Fruit fly (Drosophila melanogaster) whole organism, adult: Measurements from ENCODE around the gene DAAM.

Experiments used
- CG11617 ChIP-seq: fragments of 200-800 bp; sonication (Bioruptor generic); optimal IDR thresholded peaks from 2 replicates; lab custom pipeline; 2017; ENCODE audit warnings: mild to moderate bottlenecking, missing biosample characterization, missing genetic modification reagents, missing genetic modification characterization
- CG12768 ChIP-seq: fragments of 200-800 bp; sonication (Bioruptor generic); optimal IDR thresholded peaks from 2 replicates; lab custom pipeline; 2017; ENCODE audit warnings: missing biosample characterization, missing genetic modification characterization, mild to moderate bottlenecking, moderate library complexity, missing genetic modification reagents
- CG1620 ChIP-seq: fragments of 200-800 bp; sonication (Bioruptor generic); optimal IDR thresholded peaks from 2 replicates; lab custom pipeline; 2016; ENCODE audit warnings: missing biosample characterization, missing genetic modification characterization
- CG5204 ChIP-seq: fragments of 200-800 bp; sonication (Bioruptor generic); optimal IDR thresholded peaks from 2 replicates; lab custom pipeline; 2016; ENCODE audit warnings: missing biosample characterization, missing genetic modification characterization
- CG7045 ChIP-seq: fragments of 200-800 bp; sonication (Bioruptor generic); optimal IDR thresholded peaks from 2 replicates; lab custom pipeline; 2017; ENCODE audit warnings: missing biosample characterization, mild to moderate bottlenecking, missing genetic modification characterization
- Mnt ChIP-seq: fragments of 200-800 bp; sonication (Bioruptor generic); optimal IDR thresholded peaks from 2 replicates; lab custom pipeline; 2016; ENCODE audit warnings: missing biosample characterization, mild to moderate bottlenecking, missing genetic modification characterization
- cnc ChIP-seq, 2 experiments: fragments of >200 bp; optimal IDR thresholded peaks; 2 replicates each; lab custom pipeline; 2017
- kay ChIP-seq: fragments of 200-800 bp; sonication (Bioruptor generic); peaks from one replicate; lab custom pipeline; 2016; ENCODE audit warnings: missing biosample characterization, missing genetic modification characterization, borderline replicate concordance

- TF ChIP-seq CG11617 (GFP tag; lab: Kevin White, UChicago) (no peak), CG1620 (GFP tag; lab: Kevin White, UChicago) (no peak), CG7045 (GFP tag; lab: Kevin White, UChicago) (no peak), Mnt (GFP tag; lab: Kevin White, UChicago) (no peak), cnc (optimal IDR thresholded peaks at IDR 0.05; lab: Kevin White, UChicago) (no peak), kay (no peak), CG5204 (GFP tag; lab: Kevin White, UChicago) (no peak), CG12768 (GFP tag; lab: Kevin White, UChicago) (no peak)
These were observed 498 bp downstream of the DAAM start for dm6 chrX:1321664-1322063.
